Worm (Caenorhabditis elegans): ENCODE data around the gene xpo-1.

Gene xpo-1

ce11 chrV:7820270-7820669 is 15.4 kb downstream of the xpo-1 start, which contains the start of gene lbp-4 (continued):
- TF ChIP-seq F23B12.7 (tag; optimal IDR thresholded peaks at IDR 0.05; ENCODE audit: insufficient read depth) (peak; percentile 74), lsl-1 (GFP tag; optimal IDR thresholded peaks at IDR 0.05) (peak; percentile 30), nhr-80 (tag; optimal IDR thresholded peaks at IDR 0.05) (peak; percentile 74), ekl-4 (GFP tag; IDR thresholded peaks at IDR 0.05) (no peak), ZK185.1 (tag; optimal IDR thresholded peaks at IDR 0.05; ENCODE audit: poor library complexity, severe bottlenecking) (peak; percentile 24), ztf-28 (GFP tag; IDR thresholded peaks at IDR 0.05) (no peak), nhr-27 (tag; optimal IDR thresholded peaks at IDR 0.05) (no peak), Y53G8AR.9 (GFP tag; conservative IDR thresholded peaks at IDR 0.05) (no peak)

- TF ChIP-seq lin-40 (tag; optimal IDR thresholded peaks at IDR 0.05) (no peak), F57C9.4 (tag; optimal IDR thresholded peaks at IDR 0.05) (no peak), ZK185.1 (tag; optimal IDR thresholded peaks at IDR 0.05; ENCODE audit: poor library complexity, severe bottlenecking) (no peak), akir-1 (GFP tag; optimal IDR thresholded peaks at IDR 0.05) (no peak), egrh-3 (GFP tag; IDR thresholded peaks at IDR 0.05) (no peak), snpc-4 (GFP tag; optimal IDR thresholded peaks at IDR 0.05) (no peak), snpc-4 (tag; optimal IDR thresholded peaks at IDR 0.05) (no peak), attf-6 (GFP tag; IDR thresholded peaks at IDR 0.05) (no peak), nhr-90 (tag; optimal IDR thresholded peaks at IDR 0.05) (no peak), attf-3 (GFP tag; conservative IDR thresholded peaks at IDR 0.05) (no peak), ceh-40 (GFP tag; IDR thresholded peaks at IDR 0.05) (no peak), ama-1 (optimal IDR thresholded peaks at IDR 0.05) (no peak), ama-1 (GFP tag; optimal IDR thresholded peaks at IDR 0.05) (no peak), nfya-2 (GFP tag; IDR thresholded peaks at IDR 0.05) (no peak), hlh-26 (GFP tag; conservative IDR thresholded peaks at IDR 0.05) (no peak), Y53G8AR.9 (GFP tag; conservative IDR thresholded peaks at IDR 0.05) (no peak), ceh-58 (GFP tag; IDR thresholded peaks at IDR 0.05) (no peak), F33H1.4 (GFP tag; IDR thresholded peaks at IDR 0.05) (no peak), let-526 (GFP tag; IDR thresholded peaks at IDR 0.05) (no peak), Y95B8A.8 (GFP tag; IDR thresholded peaks at IDR 0.05) (no peak)
Measured at ce11 chrV:7822655-7823054, 17.8 kb downstream of the xpo-1 start.

ce11 chrV:7824138-7824537 is 19.3 kb downstream of the xpo-1 start:
- TF ChIP-seq nhr-80 (tag; optimal IDR thresholded peaks at IDR 0.05) (no peak), F57C9.4 (tag; optimal IDR thresholded peaks at IDR 0.05) (no peak), aptf-2 (GFP tag; conservative IDR thresholded peaks at IDR 0.05) (no peak), tbp1 (GFP tag; optimal IDR thresholded peaks at IDR 0.05) (no peak), sdz-38 (tag; optimal IDR thresholded peaks at IDR 0.05) (no peak), T07F8.4 (tag; optimal IDR thresholded peaks at IDR 0.05) (no peak), attf-3 (GFP tag; conservative IDR thresholded peaks at IDR 0.05) (no peak), fkh-3 (tag; optimal IDR thresholded peaks at IDR 0.05) (no peak), atf-7 (tag; optimal IDR thresholded peaks at IDR 0.05) (no peak), egl-44 (GFP tag; IDR thresholded peaks at IDR 0.05) (no peak), ceh-40 (GFP tag; IDR thresholded peaks at IDR 0.05) (no peak), hmg-20 (GFP tag; IDR thresholded peaks at IDR 0.05) (no peak), snpc-3.4 (tag; optimal IDR thresholded peaks at IDR 0.05) (no peak), mel-28 (tag; optimal IDR thresholded peaks at IDR 0.05; ENCODE audit: borderline replicate concordance) (no peak), gei-17 (GFP tag; optimal IDR thresholded peaks at IDR 0.05) (no peak)
